Worm (Caenorhabditis elegans): ENCODE measurements around the gene chil-27.
"Not testable (repeated sequence)": the region's sequence is repeated elsewhere in the genome, so short reads cannot be mapped to it uniquely, and the experiment has no call there.

chil-27 gene

ce11 chrII:9452172-9452571 is 25.5 kb upstream of the chil-27 start, which contains the start of gene R09D1.12:
TSS of gene R09D1.12 (minus strand) at chrII:9452272.
- not testable (repeated sequence) for TF ChIP-seq skn-1, lin-39, aly-2 (tag; optimal IDR thresholded peaks at IDR 0.05)

ce11 chrII:9454304-9454703 is 23.4 kb upstream of the chil-27 start, which contains the start of gene chil-19:
TSS of gene chil-19 (minus strand) at chrII:9454404.
- no peak for TF ChIP-seq unc-62 (GFP tag; optimal IDR thresholded peaks at IDR 0.05)
- TF ChIP-seq elt-1 (tag; optimal IDR thresholded peaks at IDR 0.05), result no peak
- TF ChIP-seq lin-13 (GFP tag; optimal IDR thresholded peaks at IDR 0.05), result no peak

- not testable (repeated sequence) for TF ChIP-seq ztf-4, crh-2, sem-4 (tag; optimal IDR thresholded peaks at IDR 0.05)
These were observed 18.2 kb upstream of the chil-27 start, which contains the start of gene R09D1.14 for ce11 chrII:9459462-9459861. TSS of gene R09D1.14 (minus strand) at chrII:9459562.

- not testable (repeated sequence) for TF ChIP-seq sem-4 (tag; optimal IDR thresholded peaks at IDR 0.05); nhr-23 (tag; optimal IDR thresholded peaks at IDR 0.05); unc-62 (GFP tag; optimal IDR thresholded peaks at IDR 0.05)
These were observed 15.8 kb upstream of the chil-27 start, which contains the start of gene chil-21 for ce11 chrII:9461881-9462280. TSS of gene chil-21 (minus strand) at chrII:9461981.

- TF ChIP-seq dmd-4 (tag; optimal IDR thresholded peaks at IDR 0.05) (no peak), unc-62 (GFP tag; optimal IDR thresholded peaks at IDR 0.05) (no peak), zag-1 (tag; optimal IDR thresholded peaks at IDR 0.05) (no peak), elt-1 (tag; optimal IDR thresholded peaks at IDR 0.05) (no peak), mdl-1 (tag; optimal IDR thresholded peaks at IDR 0.05) (no peak), Y55F3AM.14 (GFP tag; optimal IDR thresholded peaks at IDR 0.05) (no peak), unc-39 (tag; optimal IDR thresholded peaks at IDR 0.05) (no peak), C34F6.9 (tag; optimal IDR thresholded peaks at IDR 0.05) (no peak), nhr-25 (tag; optimal IDR thresholded peaks at IDR 0.05) (no peak), F13H6.1 (tag; optimal IDR thresholded peaks at IDR 0.05) (no peak)
These were observed 11.6 kb upstream of the chil-27 start, which contains the start of gene chil-22 for ce11 chrII:9466095-9466494. TSS of gene chil-22 (minus strand) at chrII:9466195.

- peak; percentile 23 for TF ChIP-seq crh-2 (tag; optimal IDR thresholded peaks at IDR 0.05)
- no peak for TF ChIP-seq gmeb-1 (tag; optimal IDR thresholded peaks at IDR 0.05)
- peak; percentile 89 for TF ChIP-seq fos-1 (tag; optimal IDR thresholded peaks at IDR 0.05)
- peak; percentile 60 for TF ChIP-seq sma-9 (GFP tag; optimal IDR thresholded peaks at IDR 0.05)
- no peak for TF ChIP-seq sma-9 (tag; optimal IDR thresholded peaks at IDR 0.05)
- TF ChIP-seq ztf-4 (tag; optimal IDR thresholded peaks at IDR 0.05), result no peak
- TF ChIP-seq unc-55 (GFP tag; optimal IDR thresholded peaks at IDR 0.05), result no peak
- TF ChIP-seq unc-39 (tag; optimal IDR thresholded peaks at IDR 0.05), result no peak
- no peak for TF ChIP-seq C34F6.9 (tag; optimal IDR thresholded peaks at IDR 0.05)
- no peak for TF ChIP-seq sem-4 (tag; optimal IDR thresholded peaks at IDR 0.05)
- no peak for TF ChIP-seq ceh-16 (tag; optimal IDR thresholded peaks at IDR 0.05)
- TF ChIP-seq zag-1 (tag; optimal IDR thresholded peaks at IDR 0.05), result no peak
- TF ChIP-seq skn-1 (tag; optimal IDR thresholded peaks at IDR 0.05), result peak; percentile 48
- TF ChIP-seq nhr-21 (tag; optimal IDR thresholded peaks at IDR 0.05), result no peak
- TF ChIP-seq mdl-1 (tag; optimal IDR thresholded peaks at IDR 0.05), result no peak
- TF ChIP-seq nhr-10 (tag; optimal IDR thresholded peaks at IDR 0.05), result no peak
- no peak for TF ChIP-seq ztf-1 (GFP tag; conservative IDR thresholded peaks at IDR 0.05)
- TF ChIP-seq nhr-25 (tag; optimal IDR thresholded peaks at IDR 0.05), result no peak
These were observed 9.3 kb upstream of the chil-27 start, which contains the start of gene chil-23 for ce11 chrII:9468414-9468813. TSS of gene chil-23 (minus strand) at chrII:9468611.

- TF ChIP-seq ama-1 (optimal IDR thresholded peaks at IDR 0.05), result no peak
- TF ChIP-seq gmeb-1 (tag; optimal IDR thresholded peaks at IDR 0.05), result no peak
- peak; percentile 59 for TF ChIP-seq fos-1 (tag; optimal IDR thresholded peaks at IDR 0.05)
- no peak for TF ChIP-seq dmd-4 (tag; optimal IDR thresholded peaks at IDR 0.05)
- TF ChIP-seq aly-2 (tag; optimal IDR thresholded peaks at IDR 0.05), result no peak
- TF ChIP-seq nhr-237 (tag; optimal IDR thresholded peaks at IDR 0.05), result no peak
- TF ChIP-seq nhr-23 (tag; optimal IDR thresholded peaks at IDR 0.05), result no peak
- TF ChIP-seq unc-39 (tag; optimal IDR thresholded peaks at IDR 0.05), result no peak
These were observed 7.6 kb upstream of the chil-27 start, which contains the start of gene T19H5.6 for ce11 chrII:9470027-9470426. TSS of gene T19H5.6 (minus strand) at chrII:9470221.

Data from whole organism, L2 larva.